Worm (Caenorhabditis elegans): ENCODE results near the gene R05A10.2.

R05A10.2 gene

DNA sequence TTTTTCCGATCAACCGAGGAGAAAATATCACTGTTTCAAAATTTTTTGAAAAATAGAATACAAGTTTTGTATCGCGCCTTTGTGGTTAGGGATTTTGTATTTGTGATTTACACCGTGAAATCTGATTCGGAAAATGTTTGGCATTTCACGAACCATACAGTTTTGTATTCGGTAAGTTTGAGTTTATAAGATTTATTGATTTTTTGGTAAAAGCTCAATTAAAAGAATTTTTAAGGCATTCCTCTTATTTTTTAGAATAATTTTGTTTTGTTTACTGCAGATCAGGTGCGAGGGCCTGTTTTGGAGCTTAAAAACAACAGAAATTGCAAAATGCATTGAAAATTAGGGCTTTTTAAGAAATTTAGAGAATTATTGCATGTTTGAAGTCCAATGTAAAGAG, 43.7 kb upstream of the R05A10.2 start:
- TF ChIP-seq K02D7.2 (tag; optimal IDR thresholded peaks at IDR 0.05) (no peak), ceh-14 (tag; optimal IDR thresholded peaks at IDR 0.05) (no peak), unc-3 (GFP tag; conservative IDR thresholded peaks at IDR 0.05) (no peak), unc-3 (tag; optimal IDR thresholded peaks at IDR 0.05) (no peak), ceh-9 (tag; optimal IDR thresholded peaks at IDR 0.05) (no peak), unc-55 (GFP tag; optimal IDR thresholded peaks at IDR 0.05) (no peak), ceh-30 (tag; optimal IDR thresholded peaks at IDR 0.05) (no peak), pha-4 (tag; optimal IDR thresholded peaks at IDR 0.05) (no peak), ahr-1 (tag; optimal IDR thresholded peaks at IDR 0.05) (no peak), ref-2 (tag; optimal IDR thresholded peaks at IDR 0.05) (no peak), eyg-1 (tag; optimal IDR thresholded peaks at IDR 0.05) (no peak), ceh-18 (tag; optimal IDR thresholded peaks at IDR 0.05) (no peak), dmd-4 (tag; optimal IDR thresholded peaks at IDR 0.05; ENCODE audit: borderline replicate concordance) (no peak), ceh-22 (tag; optimal IDR thresholded peaks at IDR 0.05) (no peak), npax-4 (tag; optimal IDR thresholded peaks at IDR 0.05) (no peak), gmeb-2 (tag; optimal IDR thresholded peaks at IDR 0.05) (no peak), syd-9 (tag; optimal IDR thresholded peaks at IDR 0.05) (no peak)

DNA sequence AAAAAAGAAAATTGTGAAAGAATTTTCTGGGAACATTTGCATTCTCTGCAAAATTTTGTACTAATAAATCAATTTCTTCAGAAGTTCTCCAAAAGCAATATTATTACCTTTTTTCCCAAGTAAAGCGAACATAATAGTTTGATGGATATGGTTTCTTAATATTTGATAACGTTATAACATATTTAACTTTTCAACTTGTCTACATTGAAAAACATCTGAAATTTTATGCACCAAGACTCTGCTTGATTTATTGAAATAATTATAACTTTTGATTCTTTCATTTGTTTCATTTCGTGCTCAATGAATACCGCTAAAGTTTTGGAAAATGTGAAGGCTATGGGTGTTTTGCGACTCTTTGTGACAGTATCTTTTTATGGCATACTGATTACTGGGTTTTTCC, 40.0 kb upstream of the R05A10.2 start, which contains the start of gene srz-31:
TSS of gene srz-31 (plus strand) at position 301 of the 400 bp plus-strand sequence.
- TF ChIP-seq eyg-1 (tag; optimal IDR thresholded peaks at IDR 0.05) (no peak), sox-2 (GFP tag; IDR thresholded peaks at IDR 0.05) (no peak), ahr-1 (tag; optimal IDR thresholded peaks at IDR 0.05) (no peak), ama-1 (optimal IDR thresholded peaks at IDR 0.05) (no peak), mec-3 (tag; optimal IDR thresholded peaks at IDR 0.05; ENCODE audit: borderline replicate concordance) (no peak), hlh-6 (tag; optimal IDR thresholded peaks at IDR 0.05) (no peak)

DNA sequence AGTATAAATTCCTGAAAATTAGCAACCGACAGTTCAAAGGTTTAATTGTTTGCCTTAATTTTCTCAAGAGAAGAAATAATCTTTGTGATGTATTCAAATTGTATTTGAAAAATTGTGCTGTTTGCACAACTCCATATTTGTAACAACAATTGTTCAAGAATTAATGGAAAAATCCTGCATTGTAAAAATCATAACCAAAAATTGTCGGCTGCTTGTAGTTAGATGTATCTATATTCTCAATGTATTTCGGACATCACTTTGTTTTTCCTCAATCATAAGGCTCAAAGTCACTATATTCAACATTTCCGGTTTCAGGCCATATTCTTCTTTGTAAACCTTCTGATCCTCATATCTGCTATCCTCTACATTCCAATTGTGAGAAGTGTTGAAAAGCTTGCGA, 34.0 kb upstream of the R05A10.2 start:
- TF ChIP-seq unc-3 (GFP tag; conservative IDR thresholded peaks at IDR 0.05) (no peak), unc-3 (tag; optimal IDR thresholded peaks at IDR 0.05) (no peak), Y22D7AL.16 (tag; optimal IDR thresholded peaks at IDR 0.05) (no peak), unc-55 (GFP tag; optimal IDR thresholded peaks at IDR 0.05) (no peak), fkh-6 (tag; optimal IDR thresholded peaks at IDR 0.05) (no peak), nfya-1 (tag; optimal IDR thresholded peaks at IDR 0.05) (no peak), ceh-24 (tag; optimal IDR thresholded peaks at IDR 0.05) (no peak), unc-86 (tag; optimal IDR thresholded peaks at IDR 0.05) (no peak), ama-1 (optimal IDR thresholded peaks at IDR 0.05) (no peak), T23F11.4 (GFP tag; optimal IDR thresholded peaks at IDR 0.05) (no peak), nhr-232 (tag; optimal IDR thresholded peaks at IDR 0.05) (no peak), elt-4 (tag; optimal IDR thresholded peaks at IDR 0.05) (no peak), ceh-2 (tag; optimal IDR thresholded peaks at IDR 0.05) (no peak), ceh-6 (GFP tag; optimal IDR thresholded peaks at IDR 0.05) (no peak), ceh-19 (GFP tag; optimal IDR thresholded peaks at IDR 0.05) (no peak), hlh-30 (tag; optimal IDR thresholded peaks at IDR 0.05; ENCODE audit: insufficient read depth) (no peak)

DNA sequence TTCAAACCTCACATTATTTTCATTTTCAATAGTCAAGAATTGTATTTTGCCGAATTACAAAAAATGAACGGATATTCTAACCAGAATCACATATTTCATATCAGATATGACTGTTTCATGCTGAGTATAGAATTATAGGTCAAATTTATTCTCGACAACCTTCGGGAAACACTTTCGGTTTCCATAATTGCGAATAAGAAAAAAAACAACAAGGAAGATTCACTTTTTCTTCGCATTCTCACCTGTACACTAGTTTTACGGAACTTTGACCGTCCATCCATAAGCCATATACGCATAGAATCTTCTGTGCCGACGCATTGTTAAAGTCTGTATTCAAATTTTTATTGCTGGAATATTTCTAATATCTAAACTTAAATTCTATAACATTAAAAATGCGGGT, 31.5 kb upstream of the R05A10.2 start, which contains the start of gene oac-37:
TSS of gene oac-37 (plus strand) at position 301 of the 400 bp plus-strand sequence.
- TF ChIP-seq ztf-16 (tag; optimal IDR thresholded peaks at IDR 0.05) (no peak), T23F11.4 (GFP tag; optimal IDR thresholded peaks at IDR 0.05) (no peak), fkh-10 (GFP tag; optimal IDR thresholded peaks at IDR 0.05) (no peak)

DNA sequence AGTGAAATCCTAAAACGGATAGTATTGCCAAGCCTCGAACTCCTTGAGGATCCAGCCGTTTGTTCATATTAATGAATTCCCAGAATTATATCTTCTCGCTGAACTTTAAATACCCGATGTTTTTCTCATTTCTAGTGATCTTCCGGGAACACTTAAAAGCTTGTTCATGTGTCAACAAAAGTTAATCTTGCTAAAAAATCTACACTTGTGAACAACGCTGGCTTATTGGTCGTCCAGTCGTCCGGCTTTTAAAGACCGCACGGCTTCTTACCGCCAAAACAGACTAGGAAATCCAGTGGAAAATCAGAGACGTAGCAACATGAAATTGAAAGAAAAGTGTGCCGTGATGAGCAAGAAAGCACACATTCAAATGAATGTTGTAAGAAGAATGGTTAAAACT, 23.8 kb upstream of the R05A10.2 start, which contains the start of gene oac-38:
TSS of gene oac-38 (minus strand) at position 101 of the 400 bp plus-strand sequence.
- TF ChIP-seq syd-9 (tag; optimal IDR thresholded peaks at IDR 0.05) (no peak), elt-2 (tag; optimal IDR thresholded peaks at IDR 0.05) (no peak), che-1 (tag; optimal IDR thresholded peaks at IDR 0.05) (no peak)
